Fruit fly (Drosophila melanogaster) whole organism, wandering third instar larva: ENCODE data around the gene Mabi.

Source experiments
- OdsH ChIP-seq: fragments of 200-800 bp; sonication (Bioruptor generic); optimal IDR thresholded peaks from 2 replicates; lab custom pipeline; 2016; ENCODE audit warnings: missing biosample characterization, mild to moderate bottlenecking, missing genetic modification characterization
- brk ChIP-seq: fragments of 200-800 bp; sonication (Bioruptor generic); optimal IDR thresholded peaks from 2 replicates; lab custom pipeline; 2016; ENCODE audit warnings: missing biosample characterization, mild to moderate bottlenecking, missing genetic modification characterization

DNA sequence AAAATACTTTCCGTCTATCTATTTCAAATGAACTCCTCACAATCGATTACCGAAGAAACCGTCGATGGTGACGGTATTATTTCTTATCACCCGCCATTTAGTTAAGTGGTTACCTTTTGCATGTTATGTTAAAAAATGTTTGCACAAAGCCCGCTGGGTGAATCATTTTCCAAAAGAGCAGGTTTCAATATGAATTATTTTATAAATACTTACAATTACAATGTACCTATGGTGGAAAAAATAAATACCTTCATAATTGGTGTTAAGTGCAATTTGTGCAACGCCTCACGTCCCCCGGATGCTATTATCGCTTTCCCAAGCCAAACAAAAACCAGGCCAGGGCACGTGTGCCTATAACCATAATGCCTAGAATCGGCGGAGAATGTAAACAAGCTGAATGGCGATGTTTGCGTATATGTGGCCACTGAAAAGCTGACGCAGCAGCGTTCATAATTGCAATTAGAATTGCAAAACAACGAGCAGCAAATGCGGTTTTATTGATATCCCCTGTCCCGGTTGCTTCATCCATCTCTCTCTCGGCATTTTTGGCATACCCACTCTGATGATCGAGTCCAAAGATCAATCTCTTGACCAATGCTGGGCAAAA lies 27.5 kb downstream of the Mabi start:
- TF ChIP-seq brk (GFP tag; lab: Kevin White, UChicago) (no peak), OdsH (no peak)
